Worm (Caenorhabditis elegans): ENCODE results near the gene suex-1.

ce11 chrII:5465729-5466408 is 32.2 kb downstream of the suex-1 start, which contains the start of gene clr-1:
- TF ChIP-seq aly-1 (tag; optimal IDR thresholded peaks at IDR 0.05) (no peak), ama-1 (optimal IDR thresholded peaks at IDR 0.05) (no peak), scrt-1 (GFP tag; IDR thresholded peaks at IDR 0.05) (no peak)

Data from whole organism, early embryonic.